Worm (Caenorhabditis elegans) whole organism, late embryonic: ENCODE data around the gene ZK596.2.
A peak's percentile ranks its signal among the peaks of the same experiment; 100 is the strongest.

ENCODE experiments used
- C08G9.2 ChIP-seq: sonication (generic microtip); optimal IDR thresholded peaks from 2 replicates; lab custom pipeline; 2016; ENCODE audit warnings: mild to moderate bottlenecking, missing genetic modification characterization, moderate library complexity, missing compliant biosample characterization
- F13H6.1 ChIP-seq: sonication (generic microtip); optimal IDR thresholded peaks from 2 replicates; lab custom pipeline; 2016; ENCODE audit warnings: missing genetic modification characterization, missing compliant biosample characterization
- K02D7.2 ChIP-seq: sonication (generic microtip); optimal IDR thresholded peaks from 2 replicates; lab custom pipeline; 2017; ENCODE audit warnings: mild to moderate bottlenecking, missing genetic modification characterization, missing compliant biosample characterization
- ceh-19 ChIP-seq: fragments of 200-800 bp; sonication (Bioruptor generic); optimal IDR thresholded peaks from 2 replicates; lab custom pipeline; 2018; ENCODE audit warnings: mild to moderate bottlenecking, missing genetic modification characterization, missing compliant biosample characterization
- ceh-2 ChIP-seq: sonication (generic microtip); optimal IDR thresholded peaks from 2 replicates; lab custom pipeline; 2016; ENCODE audit warnings: missing genotype, missing genetic modification characterization, missing compliant biosample characterization
- ceh-34 ChIP-seq: sonication (generic microtip); optimal IDR thresholded peaks from 2 replicates; lab custom pipeline; 2016; ENCODE audit warnings: mild to moderate bottlenecking, missing genetic modification characterization, missing compliant biosample characterization
- ceh-45 ChIP-seq: fragments of 200-800 bp; sonication (Bioruptor generic); IDR thresholded peaks from 2 replicates; pipeline ENCODE4 v1.3.6; 2022; ENCODE audit warnings: missing genetic modification reagents, missing genetic modification characterization, missing compliant biosample characterization
- ceh-48 ChIP-seq: sonication (generic microtip); optimal IDR thresholded peaks from 2 replicates; lab custom pipeline; 2016; ENCODE audit warnings: missing genetic modification characterization, inconsistent platforms, missing compliant biosample characterization
- che-1 ChIP-seq: sonication (generic microtip); optimal IDR thresholded peaks from 2 replicates; lab custom pipeline; 2016; ENCODE audit warnings: mild to moderate bottlenecking, missing genetic modification characterization, missing compliant biosample characterization
- dve-1 ChIP-seq: sonication (generic microtip); optimal IDR thresholded peaks from 2 replicates; lab custom pipeline; 2017; ENCODE audit warnings: antibody characterized with exemption, mild to moderate bottlenecking, missing genetic modification characterization, missing compliant biosample characterization
- fax-1 ChIP-seq: sonication (generic microtip); optimal IDR thresholded peaks from 2 replicates; lab custom pipeline; 2016; ENCODE audit warnings: missing genotype, missing genetic modification characterization, missing compliant biosample characterization
- fkh-10 ChIP-seq: fragments of 150-350 bp; optimal IDR thresholded peaks from 2 replicates; lab custom pipeline; 2014; ENCODE audit warnings: missing biosample characterization, missing genetic modification reagents, missing genetic modification characterization
- gmeb-2 ChIP-seq: sonication (generic microtip); optimal IDR thresholded peaks from 2 replicates; lab custom pipeline; 2016; ENCODE audit warnings: missing genetic modification characterization, inconsistent platforms, missing compliant biosample characterization
- hlh-30 ChIP-seq: sonication (generic microtip); optimal IDR thresholded peaks from 2 replicates; lab custom pipeline; 2017; ENCODE audit warnings: antibody characterized with exemption, missing genetic modification characterization, missing compliant biosample characterization; ENCODE audit not compliant: insufficient read depth
- lim-6 ChIP-seq: sonication (generic microtip); optimal IDR thresholded peaks from 2 replicates; lab custom pipeline; 2016; ENCODE audit warnings: missing genetic modification characterization, missing compliant biosample characterization
- lin-11 ChIP-seq: fragments of 200-800 bp; sonication (Bioruptor generic); optimal IDR thresholded peaks from 2 replicates; lab custom pipeline; 2018; ENCODE audit warnings: mild to moderate bottlenecking, missing genetic modification characterization, missing compliant biosample characterization
- nfya-1 ChIP-seq: sonication (generic microtip); optimal IDR thresholded peaks from 2 replicates; lab custom pipeline; 2017; ENCODE audit warnings: missing genetic modification characterization, mild to moderate bottlenecking, missing compliant biosample characterization, antibody characterized with exemption, moderate library complexity
- npax-4 ChIP-seq: sonication (generic microtip); optimal IDR thresholded peaks from 2 replicates; lab custom pipeline; 2016; ENCODE audit warnings: missing genetic modification characterization, missing compliant biosample characterization
- odd-2 ChIP-seq: sonication (generic microtip); optimal IDR thresholded peaks from 2 replicates; lab custom pipeline; 2017; ENCODE audit warnings: antibody characterized with exemption, mild to moderate bottlenecking, missing genetic modification characterization, missing compliant biosample characterization
- pha-4 ChIP-seq: fragments of 150-350 bp; optimal IDR thresholded peaks from 2 replicates; lab custom pipeline; 2018; ENCODE audit warnings: missing biosample characterization, missing genetic modification reagents, missing genetic modification characterization
- rnt-1 ChIP-seq: sonication (generic microtip); optimal IDR thresholded peaks from 2 replicates; lab custom pipeline; 2016; ENCODE audit warnings: missing genetic modification characterization, missing compliant biosample characterization
- sox-2 ChIP-seq: fragments of 200-800 bp; sonication (Bioruptor generic); IDR thresholded peaks from 2 replicates; pipeline ENCODE4 v1.3.6; 2022; ENCODE audit warnings: missing genetic modification reagents, missing genetic modification characterization, missing compliant biosample characterization
- syd-9 ChIP-seq: sonication (generic microtip); optimal IDR thresholded peaks from 2 replicates; lab custom pipeline; 2016; ENCODE audit warnings: mild to moderate bottlenecking, missing genetic modification characterization, moderate library complexity, missing compliant biosample characterization
- tbx-7 ChIP-seq: sonication (generic microtip); optimal IDR thresholded peaks from 2 replicates; lab custom pipeline; 2016; ENCODE audit warnings: missing genotype, missing genetic modification characterization, missing compliant biosample characterization
- unc-42 ChIP-seq: sonication (generic microtip); optimal IDR thresholded peaks from 2 replicates; lab custom pipeline; 2016; ENCODE audit warnings: missing genotype, missing genetic modification characterization, missing compliant biosample characterization
- unc-55 ChIP-seq: sonication (generic microtip); optimal IDR thresholded peaks from 2 replicates; lab custom pipeline; 2017; ENCODE audit warnings: missing biosample characterization, missing genetic modification reagents, missing genetic modification characterization

ZK596.2 gene

DNA sequence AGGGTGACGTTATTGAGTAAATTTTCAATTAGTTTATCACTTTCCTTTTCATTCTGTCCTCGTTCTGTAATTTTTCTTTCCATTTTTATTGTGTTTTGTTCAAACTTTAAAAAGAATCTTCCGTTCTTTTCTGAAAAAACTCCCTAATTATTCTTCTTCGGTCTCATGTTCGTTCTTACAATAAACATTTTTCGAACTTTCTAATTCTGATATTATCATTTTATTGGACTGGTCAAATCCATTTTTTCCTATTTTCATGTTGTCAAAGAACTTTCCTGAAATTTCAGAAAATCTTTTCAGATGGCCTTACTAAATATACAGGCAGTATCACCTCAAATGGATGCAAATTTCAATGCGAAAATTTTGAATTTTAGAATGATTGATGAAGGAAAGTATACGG lies 45.1 kb downstream of the ZK596.2 start, which contains the start of gene nish-1:
Gene nish-1, plus strand, starts transcription at position 301 of the 400 bp plus-strand sequence.
- no peak for TF ChIP-seq unc-55 (GFP tag; lab: Kevin White, UChicago)
- TF ChIP-seq che-1 (tag; lab: Kevin White, UChicago), result no peak
- no peak for TF ChIP-seq tbx-7
- TF ChIP-seq ceh-34 (tag; lab: Kevin White, UChicago), result no peak
- no peak for TF ChIP-seq lim-6 (tag; lab: Kevin White, UChicago)
- no peak for TF ChIP-seq npax-4
- TF ChIP-seq rnt-1 (tag; lab: Kevin White, UChicago), result no peak
- TF ChIP-seq C08G9.2 (tag; lab: Kevin White, UChicago), result no peak
- TF ChIP-seq F13H6.1 (tag; lab: Kevin White, UChicago), result no peak
- no peak for TF ChIP-seq unc-42
- no peak for TF ChIP-seq ceh-19
- no peak for TF ChIP-seq hlh-30 (tag; lab: Kevin White, UChicago)
- no peak for TF ChIP-seq sox-2
- no peak for TF ChIP-seq ceh-2
- no peak for TF ChIP-seq lin-11 (tag; lab: Kevin White, UChicago)
- no peak for TF ChIP-seq syd-9
- no peak for TF ChIP-seq fkh-10 (GFP tag; lab: Kevin White, UChicago)
- no peak for TF ChIP-seq odd-2 (tag; lab: Kevin White, UChicago)
- no peak for TF ChIP-seq gmeb-2 (tag; lab: Kevin White, UChicago)
- TF ChIP-seq fax-1 (tag; lab: Kevin White, UChicago), result no peak

DNA sequence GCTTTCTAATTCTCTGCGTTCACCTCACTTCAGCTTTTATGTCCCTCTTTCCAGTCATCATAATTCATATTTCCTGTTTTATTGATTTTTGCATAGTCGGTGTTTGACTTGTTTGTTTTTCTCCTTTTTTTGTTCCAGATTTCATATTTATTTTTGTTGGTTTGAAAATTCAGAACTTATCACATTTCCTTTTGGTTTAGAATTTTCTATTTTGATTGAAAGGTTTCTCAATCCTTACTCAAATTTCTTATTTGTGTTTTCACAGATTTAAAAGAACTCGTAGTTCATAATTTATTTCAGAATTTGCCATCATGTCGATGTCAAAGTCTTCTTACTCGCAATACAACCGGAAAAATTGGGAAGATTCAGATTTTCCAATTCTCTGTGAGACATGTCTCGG lies 48.0 kb downstream of the ZK596.2 start, which contains the start of gene rbm-22:
Gene rbm-22, plus strand, starts transcription at position 301 of the 400 bp plus-strand sequence.
- TF ChIP-seq dve-1 (tag; lab: Kevin White, UChicago), result no peak
- TF ChIP-seq nfya-1, result no peak
- TF ChIP-seq K02D7.2 (tag; lab: Kevin White, UChicago), result no peak
- TF ChIP-seq ceh-48 (tag; lab: Kevin White, UChicago), result peak; percentile 5
- no peak for TF ChIP-seq ceh-45
- TF ChIP-seq, all 69 proteins: peak for 1

DNA sequence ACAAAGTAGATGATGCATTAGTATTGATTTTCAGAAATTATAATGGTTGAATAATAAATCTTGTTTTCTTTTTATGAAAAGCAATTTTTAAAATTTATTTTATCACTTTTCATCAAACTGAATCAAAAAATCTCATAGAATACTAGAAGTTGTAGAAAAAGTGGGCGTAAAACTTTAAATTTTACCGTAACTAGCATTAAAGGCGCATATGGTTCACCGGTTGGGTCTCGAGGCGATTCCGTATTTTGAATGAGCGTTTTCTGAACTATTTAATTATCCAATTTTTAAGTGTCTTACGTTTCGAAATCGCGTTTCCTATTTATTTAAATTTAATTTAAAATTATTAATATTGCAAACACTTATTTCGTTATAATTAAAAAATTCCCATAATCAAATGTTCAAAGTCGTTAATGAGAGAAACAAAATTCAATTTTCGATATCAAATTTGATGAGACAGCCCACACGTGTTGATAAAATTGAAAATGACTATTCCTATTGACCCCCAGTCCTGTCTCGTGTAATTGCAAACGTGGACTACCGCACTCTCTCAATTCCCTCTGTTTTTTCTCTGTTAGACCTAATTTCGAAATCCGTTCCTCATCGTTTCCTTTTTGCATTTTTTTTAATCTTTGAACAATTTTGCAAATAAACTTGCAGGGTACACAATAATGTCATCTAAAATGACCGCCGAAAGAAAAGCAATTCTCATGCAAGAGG lies 50.6 kb downstream of the ZK596.2 start, which contains the start of the genes T11G6.2 and hars-1:
Gene T11G6.2, minus strand, starts transcription at position 197 of the 717 bp plus-strand sequence.
Gene hars-1, plus strand, starts transcription at position 658 of the 717 bp plus-strand sequence.
- TF ChIP-seq unc-42 (peak; percentile 6), pha-4 (tag; lab: Kevin White, UChicago) (no peak)
